Fruit fly (Drosophila melanogaster): ENCODE measurements around the gene CG7800.

Gene CG7800

dm6 chr3R:8233370-8233773, 15.6 kb downstream of the CG7800 start, which contains the start of gene PolI (continued):
- TF ChIP-seq unpg (GFP tag; optimal IDR thresholded peaks at IDR 0.05) (no peak), CG9876 (GFP tag; optimal IDR thresholded peaks at IDR 0.05) (no peak), seq (GFP tag; IDR thresholded peaks at IDR 0.05) (no peak), CG4730 (GFP tag; IDR thresholded peaks at IDR 0.05) (no peak), CG18011 (GFP tag; optimal IDR thresholded peaks at IDR 0.05) (no peak), lola (GFP tag; optimal IDR thresholded peaks at IDR 0.05) (no peak), CG2120 (GFP tag; optimal IDR thresholded peaks at IDR 0.05) (peak; percentile 58), Optix (GFP tag; IDR thresholded peaks at IDR 0.05) (no peak), Dp (GFP tag; optimal IDR thresholded peaks at IDR 0.05) (peak; percentile 66), inv (GFP tag; IDR thresholded peaks at IDR 0.05; ENCODE audit: partially characterized antibody) (peak; percentile 20; the same call in 1 of the 2 replicates), bcd (GFP tag; optimal IDR thresholded peaks at IDR 0.05) (peak; percentile 31), cato (GFP tag; optimal IDR thresholded peaks at IDR 0.05; ENCODE audit: borderline replicate concordance) (no peak), YL-1 (GFP tag; optimal IDR thresholded peaks at IDR 0.05) (peak; percentile 76), lmd (GFP tag; IDR thresholded peaks at IDR 0.05) (no peak), phol (tag; optimal IDR thresholded peaks at IDR 0.05) (peak; percentile 58), CG31441 (GFP tag; IDR thresholded peaks at IDR 0.05) (no peak), Ravus (GFP tag; IDR thresholded peaks at IDR 0.05) (no peak), az2 (GFP tag; optimal IDR thresholded peaks at IDR 0.05) (no peak), crp (GFP tag; optimal IDR thresholded peaks at IDR 0.05) (no peak), CG2202 (tag; optimal IDR thresholded peaks at IDR 0.05) (peak; percentile 24), CG7556 (GFP tag; optimal IDR thresholded peaks at IDR 0.05) (no peak), CG12155 (GFP tag; optimal IDR thresholded peaks at IDR 0.05) (peak; percentile 39), Stat92E (GFP tag; optimal IDR thresholded peaks at IDR 0.05) (no peak), ci (GFP tag; IDR thresholded peaks at IDR 0.05) (no peak), gsb (GFP tag; IDR thresholded peaks at IDR 0.05) (no peak), psq (GFP tag; optimal IDR thresholded peaks at IDR 0.05) (no peak), Hmx (GFP tag; optimal IDR thresholded peaks at IDR 0.05) (no peak), odd (GFP tag; optimal IDR thresholded peaks at IDR 0.05) (no peak), bsh (GFP tag; optimal IDR thresholded peaks at IDR 0.05) (no peak), jumu (GFP tag; optimal IDR thresholded peaks at IDR 0.05) (peak; percentile 28), pho (GFP tag; optimal IDR thresholded peaks at IDR 0.05) (peak; percentile 45), Fer1 (GFP tag; optimal IDR thresholded peaks at IDR 0.05) (no peak), cas (GFP tag; IDR thresholded peaks at IDR 0.05) (no peak), yki (optimal IDR thresholded peaks at IDR 0.05) (no peak), fd64A (GFP tag; optimal IDR thresholded peaks at IDR 0.05) (no peak), danr (GFP tag; IDR thresholded peaks at IDR 0.05) (no peak), mirr (GFP tag; optimal IDR thresholded peaks at IDR 0.05) (peak; percentile 22), ERR (GFP tag; optimal IDR thresholded peaks at IDR 0.05) (no peak), CG6765 (GFP tag; optimal IDR thresholded peaks at IDR 0.05) (no peak), ash1 (GFP tag; optimal IDR thresholded peaks at IDR 0.05) (no peak), Hey (tag; optimal IDR thresholded peaks at IDR 0.05) (no peak), CG11247 (GFP tag; IDR thresholded peaks at IDR 0.05) (no peak), CG17385 (GFP tag; optimal IDR thresholded peaks at IDR 0.05) (no peak), CG1603 (tag; optimal IDR thresholded peaks at IDR 0.05) (peak; percentile 74), otp (GFP tag; IDR thresholded peaks at IDR 0.05) (no peak), usp (GFP tag; optimal IDR thresholded peaks at IDR 0.05) (no peak), CG7357 (GFP tag; IDR thresholded peaks at IDR 0.05) (no peak), Dref (GFP tag; IDR thresholded peaks at IDR 0.05) (peak; percentile 87), gem (tag; optimal IDR thresholded peaks at IDR 0.05) (no peak), CG18476 (GFP tag; optimal IDR thresholded peaks at IDR 0.05) (peak; percentile 5), eyg (GFP tag; optimal IDR thresholded peaks at IDR 0.05) (no peak), D19A (tag; optimal IDR thresholded peaks at IDR 0.05) (no peak)

Data from whole organism, embryonic.